Fruit fly (Drosophila melanogaster) S2 (cell line): Measurements from ENCODE around the gene CG1299.

Source experiments
- CG8478 ChIP-seq: fragments of >200 bp; optimal IDR thresholded peaks from 2 replicates; lab custom pipeline; 2018
- CTCF ChIP-seq, 2 experiments: fragments of >200 bp; optimal IDR thresholded peaks; 2 replicates each; lab custom pipeline; 2018

dm6 chr3L:4102496-4103257 is 45.8 kb upstream of the CG1299 start, which contains the start of gene CG14995:
- TF ChIP-seq CG8478 (lab: Kevin White, UChicago) (no peak), CTCF (optimal IDR thresholded peaks at IDR 0.05; lab: Kevin White, UChicago) (no peak)
